Fruit fly (Drosophila melanogaster) whole organism, embryonic: ENCODE data around the gene CG14212.

Source experiments
- CG11560 ChIP-seq: fragments of 200-800 bp; sonication (Bioruptor generic); IDR thresholded peaks from 3 replicates; pipeline ENCODE4 v1.3.6; 2022; ENCODE audit warnings: missing biosample characterization, missing genetic modification characterization
- CG12391 ChIP-seq: fragments of 200-800 bp; sonication (Bioruptor generic); optimal IDR thresholded peaks from 3 replicates; lab custom pipeline; 2018; ENCODE audit warnings: missing biosample characterization, mild to moderate bottlenecking, missing genetic modification characterization, moderate library complexity
- CG13894 ChIP-seq: fragments of 200-800 bp; sonication (Bioruptor generic); optimal IDR thresholded peaks from 3 replicates; lab custom pipeline; 2018; ENCODE audit warnings: missing biosample characterization, mild to moderate bottlenecking, missing genetic modification characterization, moderate library complexity
- CG15696 ChIP-seq: fragments of 200-800 bp; sonication (Bioruptor generic); optimal IDR thresholded peaks from 2 replicates; lab custom pipeline; 2019; ENCODE audit warnings: missing biosample characterization, mild to moderate bottlenecking, missing genetic modification characterization, moderate library complexity
- CG1603 ChIP-seq: fragments of 200-800 bp; sonication (Bioruptor generic); optimal IDR thresholded peaks from 2 replicates; lab custom pipeline; 2019; ENCODE audit warnings: missing biosample characterization, mild to moderate bottlenecking, missing genetic modification characterization, moderate library complexity
- CG17186 ChIP-seq: fragments of 200-800 bp; sonication (Bioruptor generic); optimal IDR thresholded peaks from 3 replicates; lab custom pipeline; 2017; ENCODE audit warnings: missing biosample characterization, missing genetic modification reagents, missing genetic modification characterization
- CG17359 ChIP-seq: fragments of 200-800 bp; sonication (Bioruptor generic); optimal IDR thresholded peaks from 3 replicates; lab custom pipeline; 2018; ENCODE audit warnings: missing biosample characterization, mild to moderate bottlenecking, missing genetic modification characterization, moderate library complexity
- CG17568 ChIP-seq: fragments of 200-800 bp; sonication (Bioruptor generic); optimal IDR thresholded peaks from 2 replicates; lab custom pipeline; 2018; ENCODE audit warnings: missing biosample characterization, mild to moderate bottlenecking, missing genetic modification characterization, moderate library complexity
- CG2120 ChIP-seq: fragments of 200-800 bp; sonication (Bioruptor generic); optimal IDR thresholded peaks from 3 replicates; lab custom pipeline; 2016; ENCODE audit warnings: missing biosample characterization, missing genetic modification characterization
- CG2129 ChIP-seq: fragments of 200-800 bp; sonication (Bioruptor generic); IDR thresholded peaks from 2 replicates; pipeline ENCODE4 v1.3.6; 2022; ENCODE audit warnings: missing biosample characterization, missing genetic modification characterization; ENCODE audit not compliant: partially characterized antibody
- CG2199 ChIP-seq: fragments of 200-800 bp; sonication (Bioruptor generic); IDR thresholded peaks from 3 replicates; pipeline ENCODE4 v1.3.6; 2022; ENCODE audit warnings: missing biosample characterization, missing genetic modification characterization
- CG34224 ChIP-seq: fragments of 200-800 bp; sonication (Bioruptor generic); IDR thresholded peaks from 3 replicates; pipeline ENCODE4 v1.3.6; 2022; ENCODE audit warnings: missing biosample characterization, missing genetic modification characterization; ENCODE audit not compliant: partially characterized antibody
- CG3847 ChIP-seq: fragments of 200-800 bp; sonication (Bioruptor generic); IDR thresholded peaks from 2 replicates; pipeline ENCODE4 v1.3.6; 2022; ENCODE audit warnings: missing biosample characterization, missing genetic modification characterization
- CG5180 ChIP-seq: fragments of 200-800 bp; sonication (Bioruptor generic); optimal IDR thresholded peaks from 3 replicates; lab custom pipeline; 2017; ENCODE audit warnings: missing biosample characterization, missing genetic modification characterization, mild to moderate bottlenecking, moderate library complexity, missing genetic modification reagents
- CG6175 ChIP-seq: fragments of 200-800 bp; sonication (Bioruptor generic); IDR thresholded peaks from 3 replicates; pipeline ENCODE4 v1.3.6; 2022; ENCODE audit warnings: missing biosample characterization, missing genetic modification characterization
- CG6254 ChIP-seq: fragments of 200-800 bp; sonication (Bioruptor generic); optimal IDR thresholded peaks from 3 replicates; lab custom pipeline; 2017; ENCODE audit warnings: mild to moderate bottlenecking, missing biosample characterization, missing genetic modification reagents, missing genetic modification characterization
- CG6654 ChIP-seq: fragments of 200-800 bp; sonication (Bioruptor generic); optimal IDR thresholded peaks from 2 replicates; lab custom pipeline; 2017; ENCODE audit warnings: missing biosample characterization, mild to moderate bottlenecking, missing genetic modification characterization
- CG7839 ChIP-seq: fragments of 200-800 bp; sonication (Bioruptor generic); optimal IDR thresholded peaks from 3 replicates; lab custom pipeline; 2018; ENCODE audit warnings: missing biosample characterization, mild to moderate bottlenecking, missing genetic modification characterization, moderate library complexity
- CG8944 ChIP-seq: fragments of 200-800 bp; sonication (Bioruptor generic); optimal IDR thresholded peaks from 3 replicates; lab custom pipeline; 2016; ENCODE audit warnings: missing biosample characterization, missing genetic modification characterization
- CG9876 ChIP-seq: fragments of 200-800 bp; sonication (Bioruptor generic); optimal IDR thresholded peaks from 2 replicates; lab custom pipeline; 2016; ENCODE audit warnings: missing biosample characterization, missing genetic modification characterization
- Dbx ChIP-seq: fragments of 200-800 bp; sonication (Bioruptor generic); IDR thresholded peaks from 3 replicates; pipeline ENCODE4 v1.3.6; 2022; ENCODE audit warnings: missing biosample characterization, missing genetic modification characterization
- Deaf1 ChIP-seq: fragments of 200-800 bp; optimal IDR thresholded peaks from 3 replicates; lab custom pipeline; 2019; ENCODE audit warnings: missing biosample characterization, mild to moderate bottlenecking, missing genetic modification characterization, moderate library complexity
- E2f2 ChIP-seq: fragments of 200-800 bp; sonication (Bioruptor generic); IDR thresholded peaks from 2 replicates; pipeline ENCODE4 v1.3.6; 2022; ENCODE audit warnings: missing biosample characterization, missing genetic modification characterization
- H15 ChIP-seq: fragments of 200-800 bp; sonication (Bioruptor generic); IDR thresholded peaks from 3 replicates; pipeline ENCODE4 v1.3.6; 2022; ENCODE audit warnings: missing biosample characterization, missing genetic modification characterization
- Hmr ChIP-seq: fragments of 200-800 bp; sonication (Bioruptor generic); optimal IDR thresholded peaks from 3 replicates; lab custom pipeline; 2017; ENCODE audit warnings: mild to moderate bottlenecking, missing biosample characterization, missing genetic modification reagents, missing genetic modification characterization
- NK7.1 ChIP-seq: fragments of 200-800 bp; sonication (Bioruptor generic); optimal IDR thresholded peaks from 3 replicates; lab custom pipeline; 2016; ENCODE audit warnings: missing biosample characterization, missing genetic modification characterization
- Oli ChIP-seq: fragments of 200-800 bp; sonication (Bioruptor generic); optimal IDR thresholded peaks from 2 replicates; lab custom pipeline; 2018; ENCODE audit warnings: missing biosample characterization, mild to moderate bottlenecking, missing genetic modification characterization, moderate library complexity
- Optix ChIP-seq: fragments of 200-800 bp; sonication (Bioruptor generic); IDR thresholded peaks from 3 replicates; pipeline ENCODE4 v1.3.6; 2022; ENCODE audit warnings: missing biosample characterization, missing genetic modification characterization
- Poxn ChIP-seq: fragments of 200-800 bp; sonication (Bioruptor generic); IDR thresholded peaks from 2 replicates; pipeline ENCODE4 v1.3.6; 2022; ENCODE audit warnings: missing biosample characterization, missing genetic modification characterization
- Trl ChIP-seq, 3 experiments: fragments of >200 bp in 2 of 3; fragments of 200-800 bp in 1 of 3; sonication (Bioruptor generic) in 1 of 3; optimal IDR thresholded peaks; 2 replicates in 1 of 3; 3 replicates in 2 of 3; lab custom pipeline; 2016 to 2017; ENCODE audit warnings: missing biosample characterization in 1 of 3, missing genetic modification characterization in 1 of 3
- ase ChIP-seq: fragments of 200-800 bp; sonication (Bioruptor generic); IDR thresholded peaks from 3 replicates; pipeline ENCODE4 v1.3.6; 2022; ENCODE audit warnings: missing biosample characterization, missing genetic modification characterization
- ash1 ChIP-seq: fragments of 200-800 bp; sonication (Bioruptor generic); optimal IDR thresholded peaks from 2 replicates; lab custom pipeline; 2018; ENCODE audit warnings: missing biosample characterization, mild to moderate bottlenecking, missing genetic modification characterization
- cato ChIP-seq: fragments of 200-800 bp; sonication (Bioruptor generic); optimal IDR thresholded peaks from 2 replicates; lab custom pipeline; 2016; ENCODE audit warnings: missing biosample characterization, missing genetic modification characterization, borderline replicate concordance
- dan ChIP-seq: fragments of 200-800 bp; sonication (Bioruptor generic); IDR thresholded peaks from 2 replicates; pipeline ENCODE4 v1.3.6; 2022; ENCODE audit warnings: missing biosample characterization, missing genetic modification characterization
- dimm ChIP-seq: fragments of 200-800 bp; sonication (Bioruptor generic); IDR thresholded peaks from 2 replicates; pipeline ENCODE4 v1.3.6; 2022; ENCODE audit warnings: missing biosample characterization, missing genetic modification characterization
- gce ChIP-seq: fragments of 200-800 bp; sonication (Bioruptor generic); IDR thresholded peaks from 3 replicates; pipeline ENCODE4 v1.3.6; 2022; ENCODE audit warnings: missing biosample characterization, missing genetic modification characterization
- gcm2 ChIP-seq: fragments of 200-800 bp; sonication (Bioruptor generic); optimal IDR thresholded peaks from 2 replicates; lab custom pipeline; 2016; ENCODE audit warnings: missing biosample characterization, missing genetic modification characterization
- gfzf ChIP-seq: fragments of 200-800 bp; sonication (Bioruptor generic); optimal IDR thresholded peaks from 2 replicates; lab custom pipeline; 2016; ENCODE audit warnings: missing biosample characterization, mild to moderate bottlenecking, missing genetic modification characterization, moderate library complexity
- ham ChIP-seq: fragments of 200-800 bp; sonication (Bioruptor generic); IDR thresholded peaks from 2 replicates; pipeline ENCODE4 v1.3.6; 2022; ENCODE audit warnings: missing biosample characterization, missing genetic modification characterization
- hkb ChIP-seq, 2 experiments: fragments of 200-800 bp in 1 of 2; fragments of >200 bp in 1 of 2; sonication (Bioruptor generic) in 1 of 2; IDR thresholded peaks in 1 of 2; optimal IDR thresholded peaks in 1 of 2; 2 replicates each; pipeline versions ENCODE4 v1.3.6 to Lab custom; 2017 to 2022; ENCODE audit warnings: missing biosample characterization in 1 of 2, missing genetic modification characterization in 1 of 2
- jumu ChIP-seq: fragments of 200-800 bp; sonication (Bioruptor generic); optimal IDR thresholded peaks from 3 replicates; lab custom pipeline; 2016; ENCODE audit warnings: missing biosample characterization, missing genetic modification characterization
- odd ChIP-seq: fragments of 200-800 bp; sonication (Bioruptor generic); optimal IDR thresholded peaks from 2 replicates; lab custom pipeline; 2017; ENCODE audit warnings: missing biosample characterization, mild to moderate bottlenecking, missing genetic modification characterization
- ro ChIP-seq: fragments of 200-800 bp; sonication (Bioruptor generic); IDR thresholded peaks from 2 replicates; pipeline ENCODE4 v1.3.6; 2022; ENCODE audit warnings: missing biosample characterization, missing genetic modification characterization
- sd ChIP-seq: fragments of 200-800 bp; sonication (Bioruptor generic); optimal IDR thresholded peaks from 3 replicates; lab custom pipeline; 2018; ENCODE audit warnings: missing biosample characterization, mild to moderate bottlenecking, missing genetic modification characterization, moderate library complexity
- slou ChIP-seq: fragments of 200-800 bp; sonication (Bioruptor generic); optimal IDR thresholded peaks from 3 replicates; lab custom pipeline; 2016; ENCODE audit warnings: missing biosample characterization, missing genetic modification characterization
- so ChIP-seq: fragments of 200-800 bp; sonication (Bioruptor generic); IDR thresholded peaks from 3 replicates; pipeline ENCODE4 v1.3.6; 2022; ENCODE audit warnings: missing biosample characterization, missing genetic modification characterization
- wek ChIP-seq: fragments of 200-800 bp; sonication (Bioruptor generic); optimal IDR thresholded peaks from 3 replicates; lab custom pipeline; 2018; ENCODE audit warnings: missing biosample characterization, mild to moderate bottlenecking, missing genetic modification characterization, moderate library complexity
- wor ChIP-seq: fragments of 200-800 bp; sonication (Bioruptor generic); IDR thresholded peaks from 2 replicates; pipeline ENCODE4 v1.3.6; 2022; ENCODE audit warnings: missing biosample characterization, missing genetic modification characterization
- zf30C ChIP-seq: fragments of 200-800 bp; sonication (Bioruptor generic); optimal IDR thresholded peaks from 3 replicates; lab custom pipeline; 2018; ENCODE audit warnings: missing biosample characterization, mild to moderate bottlenecking, missing genetic modification characterization

The CG14212 gene

dm6 chrX:19663859-19664728 lies 38.6 kb downstream of the CG14212 start, which contains the start of the genes CG14223 and Ssu72 (continued):
- no peak for TF ChIP-seq gfzf (GFP tag; lab: Kevin White, UChicago)
- TF ChIP-seq jumu (GFP tag; lab: Kevin White, UChicago) = no peak
- TF ChIP-seq sd (tag; lab: Kevin White, UChicago) = no peak
- TF ChIP-seq CG1603 (tag; lab: Kevin White, UChicago) = peak; percentile 45
- no peak for TF ChIP-seq Poxn (GFP tag; lab: Robert Waterston, UW)
- no peak for TF ChIP-seq dimm (GFP tag; lab: Robert Waterston, UW)
- TF ChIP-seq gcm2 (GFP tag; lab: Kevin White, UChicago) = no peak
- TF ChIP-seq Dbx (GFP tag; lab: Robert Waterston, UW) = no peak
- TF ChIP-seq CG15696 = no peak
- no peak for TF ChIP-seq CG17186 (GFP tag; lab: Kevin White, UChicago)
- TF ChIP-seq wor (GFP tag; lab: Robert Waterston, UW) = no peak
- no peak for TF ChIP-seq CG6254 (GFP tag; lab: Kevin White, UChicago)
- no peak for TF ChIP-seq Trl (optimal IDR thresholded peaks at IDR 0.05; lab: Kevin White, UChicago)
- TF ChIP-seq Trl (GFP tag; optimal IDR thresholded peaks at IDR 0.05; lab: Kevin White, UChicago) = no peak
- no peak for TF ChIP-seq Deaf1 (tag; lab: Kevin White, UChicago)
- TF ChIP-seq ham (GFP tag; lab: Robert Waterston, UW) = no peak
- TF ChIP-seq Hmr (GFP tag; lab: Kevin White, UChicago) = no peak
- TF ChIP-seq ase = no peak
- no peak for TF ChIP-seq CG11560 (tag; lab: Robert Waterston, UW)
- no peak for TF ChIP-seq dan (GFP tag; lab: Robert Waterston, UW)
- no peak for TF ChIP-seq CG17359 (tag; lab: Kevin White, UChicago)
- no peak for TF ChIP-seq zf30C (GFP tag; lab: Kevin White, UChicago)
- TF ChIP-seq E2f2 (GFP tag; lab: Robert Waterston, UW) = peak; percentile 86
- no peak for TF ChIP-seq CG7839 (tag; lab: Kevin White, UChicago)
- no peak for TF ChIP-seq CG2120 (GFP tag; lab: Kevin White, UChicago)
- no peak for TF ChIP-seq odd
- TF ChIP-seq NK7.1 (GFP tag; lab: Kevin White, UChicago) = no peak
- TF ChIP-seq gce = no peak
- TF ChIP-seq H15 (GFP tag; lab: Robert Waterston, UW) = no peak
- peak; percentile 75 for TF ChIP-seq CG34224
- no peak for TF ChIP-seq CG2199
- peak; percentile 71 for TF ChIP-seq CG2129 (GFP tag; lab: Robert Waterston, UW)
- TF ChIP-seq CG9876 (GFP tag; lab: Kevin White, UChicago) = no peak
- no peak for TF ChIP-seq CG6654 (GFP tag; lab: Kevin White, UChicago)
- no peak for TF ChIP-seq slou (GFP tag; lab: Kevin White, UChicago)
- peak; percentile 95 for TF ChIP-seq CG3847 (GFP tag; lab: Robert Waterston, UW)
- TF ChIP-seq so (GFP tag; lab: Robert Waterston, UW) = no peak
- no peak for TF ChIP-seq CG13894 (tag; lab: Kevin White, UChicago)
- TF ChIP-seq CG8944 (GFP tag; lab: Kevin White, UChicago) = no peak
- no peak for TF ChIP-seq CG6175 (GFP tag; lab: Robert Waterston, UW)
- TF ChIP-seq wek (GFP tag; lab: Kevin White, UChicago) = no peak
- no peak for TF ChIP-seq ash1 (GFP tag; lab: Kevin White, UChicago)
- TF ChIP-seq ro (GFP tag; lab: Robert Waterston, UW) = no peak
- TF ChIP-seq hkb (optimal IDR thresholded peaks at IDR 0.05; lab: Kevin White, UChicago) = no peak
- no peak for TF ChIP-seq hkb (GFP tag; IDR thresholded peaks at IDR 0.05; lab: Robert Waterston, UW)
- TF ChIP-seq Optix (GFP tag; lab: Robert Waterston, UW) = no peak
- peak; percentile 3 for TF ChIP-seq CG12391 (tag; lab: Kevin White, UChicago)
- no peak for TF ChIP-seq CG5180 (GFP tag; lab: Kevin White, UChicago)
- TF ChIP-seq Oli = no peak
- TF ChIP-seq cato = no peak
- no peak for TF ChIP-seq CG17568 (GFP tag; lab: Kevin White, UChicago)
